Fruit fly (Drosophila melanogaster) whole organism, embryonic: ENCODE measurements around the gene Spc105R.

Experiments
- Asciz ChIP-seq: fragments of 200-800 bp; sonication (Bioruptor generic); optimal IDR thresholded peaks from 2 replicates; lab custom pipeline; 2017; ENCODE audit warnings: missing biosample characterization, mild to moderate bottlenecking, missing genetic modification characterization, missing genetic modification reagents
- B-H1 ChIP-seq: fragments of 200-800 bp; sonication (Bioruptor generic); IDR thresholded peaks from 3 replicates; pipeline ENCODE4 v1.3.6; 2022; ENCODE audit warnings: missing biosample characterization, missing genetic modification characterization
- CG10366 ChIP-seq: fragments of 200-800 bp; sonication (Bioruptor generic); IDR thresholded peaks from 2 replicates; pipeline ENCODE4 v1.3.6; 2022; ENCODE audit warnings: missing biosample characterization, missing genetic modification characterization
- CG11456 ChIP-seq: fragments of 200-800 bp; sonication (Bioruptor generic); IDR thresholded peaks from 3 replicates; pipeline ENCODE4 v1.3.6; 2022; ENCODE audit warnings: missing biosample characterization, missing genetic modification characterization
- CG12155 ChIP-seq: fragments of 200-800 bp; sonication (Bioruptor generic); optimal IDR thresholded peaks from 3 replicates; lab custom pipeline; 2016; ENCODE audit warnings: missing biosample characterization, missing genetic modification characterization
- CG12236 ChIP-seq: fragments of 200-800 bp; sonication (Bioruptor generic); optimal IDR thresholded peaks from 2 replicates; lab custom pipeline; 2016; ENCODE audit warnings: missing biosample characterization, missing genetic modification characterization
- CG12659 ChIP-seq: fragments of 200-800 bp; sonication (Bioruptor generic); optimal IDR thresholded peaks from 3 replicates; lab custom pipeline; 2017; ENCODE audit warnings: mild to moderate bottlenecking, missing biosample characterization, missing genetic modification reagents, missing genetic modification characterization
- CG14860 ChIP-seq: fragments of 200-800 bp; sonication (Bioruptor generic); IDR thresholded peaks from 3 replicates; pipeline ENCODE4 v1.3.6; 2022; ENCODE audit warnings: missing biosample characterization, missing genetic modification characterization; ENCODE audit not compliant: partially characterized antibody
- CG15269 ChIP-seq: fragments of 200-800 bp; sonication (Bioruptor generic); optimal IDR thresholded peaks from 2 replicates; lab custom pipeline; 2018; ENCODE audit warnings: missing biosample characterization, mild to moderate bottlenecking, missing genetic modification characterization, moderate library complexity
- CG17328 ChIP-seq: fragments of 200-800 bp; sonication (Bioruptor generic); IDR thresholded peaks from 2 replicates; pipeline ENCODE4 v1.3.6; 2022; ENCODE audit warnings: missing biosample characterization, missing genetic modification characterization
- CG17361 ChIP-seq: fragments of 200-800 bp; sonication (Bioruptor generic); IDR thresholded peaks from 3 replicates; pipeline ENCODE4 v1.3.6; 2022; ENCODE audit warnings: missing biosample characterization, missing genetic modification characterization
- CG2199 ChIP-seq: fragments of 200-800 bp; sonication (Bioruptor generic); IDR thresholded peaks from 3 replicates; pipeline ENCODE4 v1.3.6; 2022; ENCODE audit warnings: missing biosample characterization, missing genetic modification characterization
- CG30020 ChIP-seq: fragments of 200-800 bp; optimal IDR thresholded peaks from 2 replicates; lab custom pipeline; 2019; ENCODE audit warnings: missing biosample characterization, mild to moderate bottlenecking, missing genetic modification characterization, moderate library complexity
- CG33213 ChIP-seq: fragments of 200-800 bp; sonication (Bioruptor generic); optimal IDR thresholded peaks from 3 replicates; lab custom pipeline; 2016; ENCODE audit warnings: missing biosample characterization, missing genetic modification characterization
- CG42726 ChIP-seq: fragments of 200-800 bp; sonication (Bioruptor generic); IDR thresholded peaks from 2 replicates; pipeline ENCODE4 v1.3.6; 2022; ENCODE audit warnings: missing biosample characterization, missing genetic modification characterization; ENCODE audit not compliant: partially characterized antibody
- CG4360 ChIP-seq: fragments of 200-800 bp; sonication (Bioruptor generic); IDR thresholded peaks from 2 replicates; pipeline ENCODE4 v1.3.6; 2022; ENCODE audit warnings: missing biosample characterization, missing genetic modification characterization
- CG43689 ChIP-seq: fragments of 200-800 bp; sonication (Bioruptor generic); IDR thresholded peaks from 2 replicates; pipeline ENCODE4 v1.3.6; 2022; ENCODE audit warnings: missing biosample characterization, missing genetic modification characterization
- CG6272 ChIP-seq: fragments of 200-800 bp; sonication (Bioruptor generic); IDR thresholded peaks from 2 replicates; pipeline ENCODE4 v1.3.6; 2022; ENCODE audit warnings: missing biosample characterization, missing genetic modification characterization
- CG6791 ChIP-seq: fragments of 200-800 bp; sonication (Bioruptor generic); IDR thresholded peaks from 3 replicates; pipeline ENCODE4 v1.3.6; 2022; ENCODE audit warnings: missing biosample characterization, missing genetic modification characterization; ENCODE audit not compliant: partially characterized antibody
- CG7357 ChIP-seq: fragments of 200-800 bp; sonication (Bioruptor generic); IDR thresholded peaks from 3 replicates; pipeline ENCODE4 v1.3.6; 2022; ENCODE audit warnings: missing biosample characterization, missing genetic modification characterization
- CG9727 ChIP-seq: fragments of 200-800 bp; sonication (Bioruptor generic); optimal IDR thresholded peaks from 3 replicates; lab custom pipeline; 2017; ENCODE audit warnings: missing biosample characterization, mild to moderate bottlenecking, missing genetic modification characterization
- Camta ChIP-seq: fragments of 200-800 bp; sonication (Bioruptor generic); optimal IDR thresholded peaks from 2 replicates; lab custom pipeline; 2016; ENCODE audit warnings: missing biosample characterization, missing genetic modification characterization
- CoRest ChIP-seq: fragments of 200-800 bp; sonication (Bioruptor generic); optimal IDR thresholded peaks from 3 replicates; lab custom pipeline; 2018; ENCODE audit warnings: missing biosample characterization, mild to moderate bottlenecking, missing genetic modification characterization, moderate library complexity
- Doc3 ChIP-seq: fragments of 200-800 bp; sonication (Bioruptor generic); IDR thresholded peaks from 3 replicates; pipeline ENCODE4 v1.3.6; 2022; ENCODE audit warnings: missing biosample characterization, missing genetic modification characterization; ENCODE audit not compliant: partially characterized antibody
- HmgZ ChIP-seq: fragments of 200-800 bp; sonication (Bioruptor generic); optimal IDR thresholded peaks from 2 replicates; lab custom pipeline; 2018; ENCODE audit warnings: missing biosample characterization, mild to moderate bottlenecking, missing genetic modification characterization
- Hmx ChIP-seq: fragments of 200-800 bp; sonication (Bioruptor generic); optimal IDR thresholded peaks from 2 replicates; lab custom pipeline; 2016; ENCODE audit warnings: missing biosample characterization, missing genetic modification characterization
- Hr39 ChIP-seq: fragments of >200 bp; optimal IDR thresholded peaks from 2 replicates; lab custom pipeline; 2017
- Jarid2 ChIP-seq: fragments of 200-800 bp; sonication (Bioruptor generic); optimal IDR thresholded peaks from 3 replicates; lab custom pipeline; 2017; ENCODE audit warnings: mild to moderate bottlenecking, missing biosample characterization, missing genetic modification reagents, missing genetic modification characterization
- Med ChIP-seq: fragments of 200-800 bp; sonication (Bioruptor generic); peaks from one replicate; lab custom pipeline; 2016; ENCODE audit warnings: missing biosample characterization, missing genetic modification characterization, mild to moderate bottlenecking, inconsistent platforms, moderate library complexity
- Mes4 ChIP-seq: fragments of 200-800 bp; sonication (Bioruptor generic); optimal IDR thresholded peaks from 2 replicates; lab custom pipeline; 2016; ENCODE audit warnings: missing biosample characterization, missing genetic modification characterization
- NC2β ChIP-seq: fragments of 200-800 bp; sonication (Bioruptor generic); optimal IDR thresholded peaks from 2 replicates; lab custom pipeline; 2016; ENCODE audit warnings: missing biosample characterization, missing genetic modification characterization
- Neu2 ChIP-seq: fragments of 200-800 bp; sonication (Bioruptor generic); optimal IDR thresholded peaks from 3 replicates; lab custom pipeline; 2016; ENCODE audit warnings: missing biosample characterization, missing genetic modification characterization, borderline replicate concordance
- Nf-YB ChIP-seq: fragments of 200-800 bp; sonication (Bioruptor generic); optimal IDR thresholded peaks from 3 replicates; lab custom pipeline; 2019; ENCODE audit warnings: missing biosample characterization, mild to moderate bottlenecking, missing genetic modification characterization, moderate library complexity
- Six4 ChIP-seq: fragments of 200-800 bp; sonication (Bioruptor generic); optimal IDR thresholded peaks from 2 replicates; lab custom pipeline; 2016; ENCODE audit warnings: missing biosample characterization, missing genetic modification characterization
- Taf1 ChIP-seq: fragments of 200-800 bp; sonication (Bioruptor generic); IDR thresholded peaks from 2 replicates; pipeline ENCODE4 v1.3.6; 2022; ENCODE audit warnings: missing biosample characterization, missing genetic modification characterization
- ab ChIP-seq: fragments of 200-800 bp; sonication (Bioruptor generic); optimal IDR thresholded peaks from 2 replicates; lab custom pipeline; 2016; ENCODE audit warnings: missing biosample characterization, missing genetic modification characterization
- cg ChIP-seq: fragments of 200-800 bp; sonication (Bioruptor generic); optimal IDR thresholded peaks from 3 replicates; lab custom pipeline; 2019; ENCODE audit warnings: missing biosample characterization, mild to moderate bottlenecking, missing genetic modification characterization, moderate library complexity
- exex ChIP-seq: fragments of 200-800 bp; sonication (Bioruptor generic); optimal IDR thresholded peaks from 4 replicates; lab custom pipeline; 2018; ENCODE audit warnings: missing biosample characterization, mild to moderate bottlenecking, missing genetic modification characterization, moderate library complexity
- ham ChIP-seq: fragments of 200-800 bp; sonication (Bioruptor generic); IDR thresholded peaks from 2 replicates; pipeline ENCODE4 v1.3.6; 2022; ENCODE audit warnings: missing biosample characterization, missing genetic modification characterization
- lbe ChIP-seq: fragments of 200-800 bp; sonication (Bioruptor generic); optimal IDR thresholded peaks from 2 replicates; lab custom pipeline; 2016; ENCODE audit warnings: missing biosample characterization, mild to moderate bottlenecking, missing genetic modification characterization
- lov ChIP-seq, 2 experiments: fragments of 200-800 bp in 1 of 2; fragments of >200 bp in 1 of 2; sonication (Bioruptor generic) in 1 of 2; IDR thresholded peaks in 1 of 2; optimal IDR thresholded peaks in 1 of 2; 2 replicates in 1 of 2; 3 replicates in 1 of 2; pipeline versions ENCODE4 v1.3.6 to Lab custom; 2017 to 2022; ENCODE audit warnings: missing biosample characterization in 1 of 2, missing genetic modification characterization in 1 of 2
- mld ChIP-seq: fragments of 200-800 bp; sonication (Bioruptor generic); IDR thresholded peaks from 3 replicates; pipeline ENCODE4 v1.3.6; 2022; ENCODE audit warnings: missing biosample characterization, missing genetic modification characterization; ENCODE audit not compliant: partially characterized antibody
- nerfin-1 ChIP-seq: fragments of 200-800 bp; sonication (Bioruptor generic); optimal IDR thresholded peaks from 3 replicates; lab custom pipeline; 2019; ENCODE audit warnings: missing biosample characterization, mild to moderate bottlenecking, missing genetic modification characterization, moderate library complexity
- nmo ChIP-seq: fragments of 200-800 bp; sonication (Bioruptor generic); optimal IDR thresholded peaks from 2 replicates; lab custom pipeline; 2018; ENCODE audit warnings: missing biosample characterization, mild to moderate bottlenecking, missing genetic modification characterization, moderate library complexity
- pfk ChIP-seq: fragments of 200-800 bp; sonication (Bioruptor generic); optimal IDR thresholded peaks from 2 replicates; lab custom pipeline; 2018; ENCODE audit warnings: missing biosample characterization, mild to moderate bottlenecking, missing genetic modification characterization, moderate library complexity
- pho ChIP-seq: fragments of 200-800 bp; sonication (Bioruptor generic); optimal IDR thresholded peaks from 2 replicates; lab custom pipeline; 2016; ENCODE audit warnings: missing biosample characterization, missing genetic modification characterization
- pum ChIP-seq: fragments of 200-800 bp; sonication (Bioruptor generic); optimal IDR thresholded peaks from 2 replicates; lab custom pipeline; 2016; ENCODE audit warnings: missing biosample characterization, missing genetic modification characterization
- sens-2 ChIP-seq: fragments of 200-800 bp; sonication (Bioruptor generic); IDR thresholded peaks from 2 replicates; pipeline ENCODE4 v1.3.6; 2022; ENCODE audit warnings: missing biosample characterization, missing genetic modification characterization
- sim ChIP-seq: fragments of 200-800 bp; sonication (Bioruptor generic); IDR thresholded peaks from 2 replicates; pipeline ENCODE4 v1.3.6; 2022; ENCODE audit warnings: missing biosample characterization, missing genetic modification characterization
- slou ChIP-seq: fragments of 200-800 bp; sonication (Bioruptor generic); optimal IDR thresholded peaks from 3 replicates; lab custom pipeline; 2016; ENCODE audit warnings: missing biosample characterization, missing genetic modification characterization
- tin ChIP-seq: fragments of 200-800 bp; sonication (Bioruptor generic); optimal IDR thresholded peaks from 3 replicates; lab custom pipeline; 2016; ENCODE audit warnings: missing biosample characterization, missing genetic modification characterization
- tx ChIP-seq: fragments of 200-800 bp; sonication (Bioruptor generic); optimal IDR thresholded peaks from 2 replicates; lab custom pipeline; 2016; ENCODE audit warnings: missing biosample characterization, missing genetic modification characterization

The Spc105R gene

dm6 chr3L:20769350-20769749 lies 30.9 kb upstream of the Spc105R start, which contains the start of the genes CG4074 and CG4186 (continued):
- TF ChIP-seq CG17361 (GFP tag; lab: Robert Waterston, UW) (no peak), pho (GFP tag; lab: Kevin White, UChicago) (no peak), ab (GFP tag; lab: Kevin White, UChicago) (no peak), HmgZ (tag; lab: Kevin White, UChicago) (peak; percentile 25), CoRest (tag; lab: Kevin White, UChicago) (no peak), NC2β (GFP tag; lab: Kevin White, UChicago) (no peak), Med (GFP tag; lab: Kevin White, UChicago) (peak; percentile 60), Six4 (GFP tag; lab: Kevin White, UChicago) (no peak), CG12659 (GFP tag; lab: Kevin White, UChicago) (peak; percentile 43), Camta (GFP tag; lab: Kevin White, UChicago) (no peak), CG10366 (GFP tag; lab: Robert Waterston, UW) (no peak), Hr39 (lab: Kevin White, UChicago) (no peak), pfk (GFP tag; lab: Kevin White, UChicago) (no peak), CG42726 (GFP tag; lab: Robert Waterston, UW) (no peak), sens-2 (GFP tag; lab: Robert Waterston, UW) (no peak), CG9727 (no peak), CG14860 (GFP tag; lab: Robert Waterston, UW) (no peak), CG4360 (no peak), CG17328 (GFP tag; lab: Robert Waterston, UW) (no peak), Asciz (GFP tag; lab: Kevin White, UChicago) (no peak), Nf-YB (GFP tag; lab: Kevin White, UChicago) (peak; percentile 52), nerfin-1 (tag; lab: Kevin White, UChicago) (no peak), Mes4 (GFP tag; lab: Kevin White, UChicago) (no peak), sim (no peak), Hmx (no peak), Doc3 (GFP tag; lab: Robert Waterston, UW) (peak; percentile 17; the same call in 1 of the 3 replicates), slou (no peak), mld (GFP tag; lab: Robert Waterston, UW) (no peak), CG30020 (tag; lab: Kevin White, UChicago) (peak; percentile 17), CG43689 (GFP tag; lab: Robert Waterston, UW) (no peak), nmo (GFP tag; lab: Kevin White, UChicago) (peak; percentile 8), tx (GFP tag; lab: Kevin White, UChicago) (no peak), CG7357 (GFP tag; lab: Robert Waterston, UW) (no peak), lov (optimal IDR thresholded peaks at IDR 0.05; lab: Kevin White, UChicago) (no peak), lov (GFP tag; IDR thresholded peaks at IDR 0.05; lab: Robert Waterston, UW) (no peak), cg (no peak), lbe (GFP tag; lab: Kevin White, UChicago) (peak; percentile 22), CG2199 (no peak), tin (GFP tag; lab: Kevin White, UChicago) (no peak), CG6272 (GFP tag; lab: Robert Waterston, UW) (no peak), CG6791 (no peak), Neu2 (no peak), pum (GFP tag; lab: Kevin White, UChicago) (no peak), Jarid2 (GFP tag; lab: Kevin White, UChicago) (no peak), CG33213 (GFP tag; lab: Kevin White, UChicago) (no peak), CG12236 (no peak), B-H1 (GFP tag; lab: Robert Waterston, UW) (no peak), CG12155 (GFP tag; lab: Kevin White, UChicago) (no peak), Taf1 (no peak), exex (tag; lab: Kevin White, UChicago) (peak; percentile 40), ham (GFP tag; lab: Robert Waterston, UW) (no peak), CG11456 (GFP tag; lab: Robert Waterston, UW) (no peak), CG15269 (no peak)
